Worm (Caenorhabditis elegans): ENCODE results near the gene C16D2.3.

C16D2.3 gene

DNA sequence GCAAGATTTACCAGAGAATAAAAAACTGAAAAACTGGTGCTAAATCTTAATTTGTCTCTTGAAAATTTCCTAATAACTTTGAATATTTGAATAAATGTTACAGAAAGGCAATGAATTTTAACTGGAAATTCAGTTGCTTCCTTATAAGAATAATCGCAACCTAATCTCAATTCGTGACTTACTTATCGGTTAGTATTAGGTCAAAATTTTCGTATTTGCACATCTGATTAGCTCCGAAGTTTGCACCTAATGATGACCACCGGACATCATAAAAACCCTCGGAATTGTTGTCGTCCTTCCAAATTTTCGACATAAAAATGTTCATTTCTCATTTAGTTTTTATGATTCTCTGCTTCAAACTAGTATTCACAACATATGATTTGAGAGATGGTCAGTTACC, at the start of gene C16D2.3:
Gene C16D2.3, plus strand, starts transcription at position 301 of the 400 bp plus-strand sequence.
- TF ChIP-seq elt-3 (tag; optimal IDR thresholded peaks at IDR 0.05): no peak
- TF ChIP-seq unc-39 (tag; optimal IDR thresholded peaks at IDR 0.05): no peak
- no peak for TF ChIP-seq elt-1 (tag; optimal IDR thresholded peaks at IDR 0.05)
- no peak for TF ChIP-seq lin-39 (tag; optimal IDR thresholded peaks at IDR 0.05)
- TF ChIP-seq nhr-67 (tag; optimal IDR thresholded peaks at IDR 0.05): no peak
- no peak for TF ChIP-seq nhr-43 (tag; optimal IDR thresholded peaks at IDR 0.05; ENCODE audit: poor library complexity, severe bottlenecking)
- TF ChIP-seq mdl-1 (tag; optimal IDR thresholded peaks at IDR 0.05): no peak
- TF ChIP-seq sea-2 (GFP tag; optimal IDR thresholded peaks at IDR 0.05): no peak
- no peak for TF ChIP-seq skn-1 (tag; optimal IDR thresholded peaks at IDR 0.05)
- TF ChIP-seq mml-1 (tag; optimal IDR thresholded peaks at IDR 0.05): no peak
- no peak for TF ChIP-seq nhr-28 (tag; optimal IDR thresholded peaks at IDR 0.05)
- no peak for TF ChIP-seq aly-2 (tag; optimal IDR thresholded peaks at IDR 0.05)
- TF ChIP-seq eor-1 (tag; optimal IDR thresholded peaks at IDR 0.05): no peak

- TF ChIP-seq elt-1 (tag; optimal IDR thresholded peaks at IDR 0.05): no peak
- peak; percentile 34 for TF ChIP-seq ceh-28 (tag; optimal IDR thresholded peaks at IDR 0.05)
- no peak for TF ChIP-seq eor-1 (tag; optimal IDR thresholded peaks at IDR 0.05)
- no peak for TF ChIP-seq sea-2 (GFP tag; optimal IDR thresholded peaks at IDR 0.05)
- TF ChIP-seq fos-1 (tag; optimal IDR thresholded peaks at IDR 0.05): no peak
- peak; percentile 67 for TF ChIP-seq pqm-1 (tag; optimal IDR thresholded peaks at IDR 0.05)
- no peak for TF ChIP-seq hmg-11 (tag; optimal IDR thresholded peaks at IDR 0.05)
- peak; percentile 57 for TF ChIP-seq elt-2 (tag; optimal IDR thresholded peaks at IDR 0.05)
Measured at ce11 chrII:9092910-9093309, 45.0 kb upstream of the C16D2.3 start.

DNA sequence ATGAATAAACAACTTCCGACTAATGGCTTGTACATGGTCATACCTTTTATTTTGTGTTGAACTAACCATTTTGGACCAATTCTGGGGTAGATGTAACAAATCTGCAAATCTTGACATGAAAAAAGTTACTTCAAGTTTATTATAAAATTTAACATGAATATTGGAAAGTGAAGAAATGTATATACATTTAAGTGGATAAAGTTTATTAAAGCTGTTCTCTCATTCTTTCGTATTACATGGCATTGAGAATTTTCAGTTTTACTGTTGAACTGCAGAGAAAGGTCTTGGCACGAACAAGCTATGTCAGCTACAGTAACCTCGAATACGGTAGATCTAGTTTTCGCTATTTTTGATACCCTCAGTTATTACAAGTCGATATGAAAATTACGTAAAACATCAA, 44.3 kb upstream of the C16D2.3 start, which contains the start of gene C07H4.1:
Gene C07H4.1, minus strand, starts transcription at position 101 of the 400 bp plus-strand sequence.
- no peak for TF ChIP-seq nhr-76 (tag; optimal IDR thresholded peaks at IDR 0.05)
- no peak for TF ChIP-seq nhr-77 (tag; optimal IDR thresholded peaks at IDR 0.05)
- TF ChIP-seq ztf-11 (tag; optimal IDR thresholded peaks at IDR 0.05): no peak
- no peak for TF ChIP-seq nhr-237 (tag; optimal IDR thresholded peaks at IDR 0.05)
- TF ChIP-seq tbx-2 (tag; optimal IDR thresholded peaks at IDR 0.05): no peak
- TF ChIP-seq ama-1 (optimal IDR thresholded peaks at IDR 0.05): no peak
- TF ChIP-seq elt-1 (tag; optimal IDR thresholded peaks at IDR 0.05): no peak
- TF ChIP-seq snpc-4 (tag; optimal IDR thresholded peaks at IDR 0.05): no peak
- no peak for TF ChIP-seq nhr-11 (tag; optimal IDR thresholded peaks at IDR 0.05)

- peak; percentile 27 for TF ChIP-seq pha-4 (tag; optimal IDR thresholded peaks at IDR 0.05)
- TF ChIP-seq pqm-1 (tag; optimal IDR thresholded peaks at IDR 0.05): peak; percentile 52
- TF ChIP-seq elt-2 (tag; optimal IDR thresholded peaks at IDR 0.05): peak; percentile 49
- TF ChIP-seq lin-39 (tag; optimal IDR thresholded peaks at IDR 0.05): no peak
Measured at ce11 chrII:9094247-9094790, 43.6 kb upstream of the C16D2.3 start.

- TF ChIP-seq ZK546.5 (tag; optimal IDR thresholded peaks at IDR 0.05): no peak
- TF ChIP-seq unc-39 (tag; optimal IDR thresholded peaks at IDR 0.05): no peak
- no peak for TF ChIP-seq nhr-67 (tag; optimal IDR thresholded peaks at IDR 0.05)
- TF ChIP-seq pqm-1 (tag; optimal IDR thresholded peaks at IDR 0.05): no peak
- no peak for TF ChIP-seq ztf-11 (tag; optimal IDR thresholded peaks at IDR 0.05)
- TF ChIP-seq nhr-25 (tag; optimal IDR thresholded peaks at IDR 0.05): no peak
- TF ChIP-seq nhr-77 (tag; optimal IDR thresholded peaks at IDR 0.05): no peak
- no peak for TF ChIP-seq nhr-12 (tag; optimal IDR thresholded peaks at IDR 0.05)
- TF ChIP-seq fkh-10 (GFP tag; optimal IDR thresholded peaks at IDR 0.05): no peak
- no peak for TF ChIP-seq jun-1 (tag; optimal IDR thresholded peaks at IDR 0.05)
- TF ChIP-seq elt-1 (tag; optimal IDR thresholded peaks at IDR 0.05): no peak
- no peak for TF ChIP-seq unc-62 (GFP tag; optimal IDR thresholded peaks at IDR 0.05)
- TF ChIP-seq elt-3 (tag; optimal IDR thresholded peaks at IDR 0.05): no peak
- no peak for TF ChIP-seq hmg-11 (tag; optimal IDR thresholded peaks at IDR 0.05)
- no peak for TF ChIP-seq nhr-237 (tag; optimal IDR thresholded peaks at IDR 0.05)
- TF ChIP-seq lin-15B (tag; optimal IDR thresholded peaks at IDR 0.05): no peak
- TF ChIP-seq ceh-82 (tag; optimal IDR thresholded peaks at IDR 0.05): no peak
- TF ChIP-seq sea-2 (GFP tag; optimal IDR thresholded peaks at IDR 0.05): no peak
- no peak for TF ChIP-seq zag-1 (tag; optimal IDR thresholded peaks at IDR 0.05)
Measured at ce11 chrII:9097302-9097701, 40.6 kb upstream of the C16D2.3 start.
